Fruit fly (Drosophila melanogaster): Measurements from ENCODE around the gene CG11586.

- TF ChIP-seq CG34367 (tag; optimal IDR thresholded peaks at IDR 0.05) (no peak), gl (tag; optimal IDR thresholded peaks at IDR 0.05) (no peak)
These were observed 24.1 kb downstream of the CG11586 start for dm6 chr3L:4238195-4238594.
